Worm (Caenorhabditis elegans) whole organism, young adult: ENCODE measurements around the gene idhb-1.

Experiments
- B0019.2 ChIP-seq: fragments of 200-800 bp; sonication (Bioruptor generic); conservative IDR thresholded peaks from 2 replicates; pipeline ENCODE4 v1.3.6; 2022; ENCODE audit warnings: missing genetic modification reagents, missing genetic modification characterization, missing compliant biosample characterization
- C06A6.2 ChIP-seq: fragments of 200-800 bp; sonication (Bioruptor generic); conservative IDR thresholded peaks from 2 replicates; pipeline ENCODE4 v1.3.6; 2022; ENCODE audit warnings: missing genetic modification characterization, missing compliant biosample characterization
- D2030.7 ChIP-seq: fragments of 200-800 bp; sonication (Bioruptor generic); IDR thresholded peaks from 2 replicates; pipeline ENCODE4 v1.3.6; 2022; ENCODE audit warnings: missing genetic modification reagents, missing genetic modification characterization, missing compliant biosample characterization
- F23B12.7 ChIP-seq: sonication (generic microtip); optimal IDR thresholded peaks from 2 replicates; lab custom pipeline; 2017; ENCODE audit warnings: missing genetic modification characterization, mild to moderate bottlenecking, missing compliant biosample characterization, antibody characterized with exemption, moderate library complexity; ENCODE audit not compliant: insufficient read depth
- F39B2.1 ChIP-seq: fragments of 200-800 bp; sonication (Bioruptor generic); IDR thresholded peaks from 2 replicates; pipeline ENCODE4 v1.3.6; 2022; ENCODE audit warnings: missing genetic modification reagents, missing genetic modification characterization, missing compliant biosample characterization
- F57A8.1 ChIP-seq: fragments of 200-800 bp; sonication (Bioruptor generic); optimal IDR thresholded peaks from 2 replicates; lab custom pipeline; 2018; ENCODE audit warnings: mild to moderate bottlenecking, missing genetic modification characterization, moderate library complexity, missing compliant biosample characterization
- F57C9.4 ChIP-seq: sonication (generic microtip); optimal IDR thresholded peaks from 2 replicates; lab custom pipeline; 2017; ENCODE audit warnings: mild to moderate bottlenecking, missing genetic modification characterization, missing compliant biosample characterization
- K12H6.12 ChIP-seq: fragments of 200-800 bp; sonication (Bioruptor generic); optimal IDR thresholded peaks from 2 replicates; lab custom pipeline; 2018; ENCODE audit warnings: mild to moderate bottlenecking, missing genetic modification characterization, missing compliant biosample characterization
- T07F8.4 ChIP-seq: sonication (generic microtip); optimal IDR thresholded peaks from 2 replicates; lab custom pipeline; 2016; ENCODE audit warnings: mild to moderate bottlenecking, missing genetic modification characterization, moderate library complexity, missing compliant biosample characterization
- Y53G8AR.9 ChIP-seq: fragments of 200-800 bp; sonication (Bioruptor generic); conservative IDR thresholded peaks from 2 replicates; pipeline ENCODE4 v1.3.6; 2022; ENCODE audit warnings: missing genetic modification reagents, missing genetic modification characterization, missing compliant biosample characterization
- akir-1 ChIP-seq: fragments of 200-800 bp; sonication (Bioruptor generic); optimal IDR thresholded peaks from 2 replicates; lab custom pipeline; 2018; ENCODE audit warnings: mild to moderate bottlenecking, missing genetic modification characterization, moderate library complexity, missing compliant biosample characterization
- bed-1 ChIP-seq: fragments of 200-800 bp; sonication (Bioruptor generic); IDR thresholded peaks from 2 replicates; pipeline ENCODE4 v1.3.6; 2022; ENCODE audit warnings: missing genetic modification reagents, missing genetic modification characterization, missing compliant biosample characterization
- bed-2 ChIP-seq: fragments of 200-800 bp; sonication (Bioruptor generic); IDR thresholded peaks from 2 replicates; pipeline ENCODE4 v1.3.6; 2022; ENCODE audit warnings: missing genetic modification reagents, missing genetic modification characterization, missing compliant biosample characterization
- ceh-27 ChIP-seq: fragments of 200-800 bp; sonication (Bioruptor generic); optimal IDR thresholded peaks from 2 replicates; lab custom pipeline; 2018; ENCODE audit warnings: mild to moderate bottlenecking, missing genetic modification characterization, moderate library complexity, missing compliant biosample characterization
- ceh-40 ChIP-seq: fragments of 200-800 bp; sonication (Bioruptor generic); IDR thresholded peaks from 2 replicates; pipeline ENCODE4 v1.3.6; 2022; ENCODE audit warnings: missing genetic modification characterization, missing compliant biosample characterization
- ceh-91 ChIP-seq: fragments of 200-800 bp; sonication (Bioruptor generic); IDR thresholded peaks from 2 replicates; pipeline ENCODE4 v1.3.6; 2022; ENCODE audit warnings: missing genetic modification reagents, missing genetic modification characterization, missing compliant biosample characterization
- dpl-1 ChIP-seq: fragments of 150-350 bp; optimal IDR thresholded peaks from 2 replicates; lab custom pipeline; 2014; ENCODE audit warnings: missing biosample characterization, missing genetic modification reagents, missing genetic modification characterization
- efl-1 ChIP-seq: fragments of 150-350 bp; optimal IDR thresholded peaks from 2 replicates; lab custom pipeline; 2014; ENCODE audit warnings: missing biosample characterization, missing genetic modification reagents, missing genetic modification characterization
- egl-18 ChIP-seq: fragments of 200-800 bp; sonication (Bioruptor generic); IDR thresholded peaks from 2 replicates; pipeline ENCODE4 v1.3.6; 2022; ENCODE audit warnings: missing genetic modification reagents, missing genetic modification characterization, missing compliant biosample characterization
- egl-44 ChIP-seq: fragments of 200-800 bp; sonication (Bioruptor generic); IDR thresholded peaks from 2 replicates; pipeline ENCODE4 v1.3.6; 2022; ENCODE audit warnings: missing genetic modification reagents, missing genetic modification characterization, missing compliant biosample characterization
- hlh-26 ChIP-seq: fragments of 200-800 bp; sonication (Bioruptor generic); conservative IDR thresholded peaks from 2 replicates; pipeline ENCODE4 v1.3.6; 2022; ENCODE audit warnings: missing genetic modification reagents, missing genetic modification characterization, missing compliant biosample characterization
- hmg-1.2 ChIP-seq: fragments of 200-800 bp; sonication (Bioruptor generic); IDR thresholded peaks from 2 replicates; pipeline ENCODE4 v1.3.6; 2022; ENCODE audit warnings: missing genetic modification reagents, missing genetic modification characterization, missing compliant biosample characterization
- let-607 ChIP-seq, 2 experiments: fragments of 200-800 bp in 1 of 2; sonication (Bioruptor generic) in 1 of 2; sonication (generic microtip) in 1 of 2; optimal IDR thresholded peaks; 2 replicates each; lab custom pipeline; 2016 to 2018; ENCODE audit warnings: mild to moderate bottlenecking in 2 of 2, missing compliant biosample characterization in 2 of 2, missing genetic modification characterization in 2 of 2, moderate library complexity in 2 of 2, missing genotype in 1 of 2
- madf-6 ChIP-seq: fragments of 200-800 bp; sonication (Bioruptor generic); IDR thresholded peaks from 2 replicates; pipeline ENCODE4 v1.3.6; 2022; ENCODE audit warnings: missing genetic modification reagents, missing genetic modification characterization, missing compliant biosample characterization
- nfyb-1 ChIP-seq: fragments of 200-800 bp; sonication (Bioruptor generic); IDR thresholded peaks from 2 replicates; pipeline ENCODE4 v1.3.6; 2022; ENCODE audit warnings: missing genetic modification reagents, missing genetic modification characterization, missing compliant biosample characterization
- pbrm-1 ChIP-seq: fragments of 200-800 bp; sonication (Bioruptor generic); IDR thresholded peaks from 2 replicates; pipeline ENCODE4 v1.3.6; 2022; ENCODE audit warnings: missing genetic modification reagents, missing genetic modification characterization, missing compliant biosample characterization
- rec-8 ChIP-seq, 2 experiments: sonication (generic microtip); optimal IDR thresholded peaks; 2 replicates each; lab custom pipeline; 2016; ENCODE audit warnings: mild to moderate bottlenecking in 2 of 2, missing genetic modification characterization in 2 of 2, missing genetic modification reagents in 2 of 2, missing genotype in 2 of 2, missing biosample characterization in 1 of 2, missing compliant biosample characterization in 1 of 2, moderate library complexity in 1 of 2
- repo-1 ChIP-seq: sonication (generic microtip); optimal IDR thresholded peaks from 2 replicates; lab custom pipeline; 2017; ENCODE audit warnings: mild to moderate bottlenecking, missing genetic modification characterization, missing compliant biosample characterization
- rpc-1 ChIP-seq, 2 experiments: fragments of 150-350 bp in 1 of 2; sonication (generic microtip) in 1 of 2; optimal IDR thresholded peaks; 2 replicates each; lab custom pipeline; 2014 to 2018; ENCODE audit warnings: missing biosample characterization in 1 of 2, missing genetic modification characterization in 1 of 2, missing genetic modification reagents in 1 of 2, missing genotype in 1 of 2
- snpc-1.3 ChIP-seq: sonication (generic microtip); optimal IDR thresholded peaks from 2 replicates; lab custom pipeline; 2017; ENCODE audit warnings: missing genetic modification characterization, mild to moderate bottlenecking, missing compliant biosample characterization, antibody characterized with exemption, moderate library complexity, missing genotype, missing genetic modification reagents; ENCODE audit not compliant: insufficient read depth
- snpc-4 ChIP-seq, 5 experiments: fragments of 150-350 bp in 1 of 5; sonication (generic microtip) in 4 of 5; optimal IDR thresholded peaks; 2 replicates each; lab custom pipeline; 2014 to 2018; ENCODE audit warnings: missing genetic modification characterization in 5 of 5, missing biosample characterization in 3 of 5, antibody characterized with exemption in 2 of 5, mild to moderate bottlenecking in 2 of 5, missing compliant biosample characterization in 2 of 5, missing genotype in 2 of 5, moderate library complexity in 2 of 5, missing genetic modification reagents in 1 of 5
- sptf-2 ChIP-seq: fragments of 200-800 bp; sonication (Bioruptor generic); optimal IDR thresholded peaks from 2 replicates; lab custom pipeline; 2018; ENCODE audit warnings: mild to moderate bottlenecking, missing genetic modification characterization, missing compliant biosample characterization
- tbp1 ChIP-seq: fragments of 200-800 bp; sonication (Bioruptor generic); optimal IDR thresholded peaks from 2 replicates; lab custom pipeline; 2018; ENCODE audit warnings: mild to moderate bottlenecking, missing genetic modification characterization, missing compliant biosample characterization
- unc-130 ChIP-seq: sonication (generic microtip); optimal IDR thresholded peaks from 2 replicates; lab custom pipeline; 2016; ENCODE audit warnings: missing genetic modification reagents, missing genetic modification characterization, missing compliant biosample characterization
- ztf-25 ChIP-seq: fragments of 200-800 bp; sonication (Bioruptor generic); IDR thresholded peaks from 2 replicates; pipeline ENCODE4 v1.3.6; 2022; ENCODE audit warnings: missing genetic modification reagents, missing genetic modification characterization, missing compliant biosample characterization
- ztf-26 ChIP-seq: sonication (generic microtip); optimal IDR thresholded peaks from 2 replicates; lab custom pipeline; 2017; ENCODE audit warnings: missing genetic modification characterization, missing compliant biosample characterization
- ztf-28 ChIP-seq: fragments of 200-800 bp; sonication (Bioruptor generic); IDR thresholded peaks from 2 replicates; pipeline ENCODE4 v1.3.6; 2022; ENCODE audit warnings: missing genetic modification reagents, missing genetic modification characterization, missing compliant biosample characterization
- ztf-3 ChIP-seq: fragments of 200-800 bp; sonication (Bioruptor generic); optimal IDR thresholded peaks from 2 replicates; lab custom pipeline; 2018; ENCODE audit warnings: mild to moderate bottlenecking, missing genetic modification characterization, missing compliant biosample characterization
- ztf-6 ChIP-seq: fragments of 200-800 bp; sonication (Bioruptor generic); IDR thresholded peaks from 2 replicates; pipeline ENCODE4 v1.3.6; 2022; ENCODE audit warnings: missing genetic modification reagents, missing genetic modification characterization, missing compliant biosample characterization

Gene idhb-1

DNA sequence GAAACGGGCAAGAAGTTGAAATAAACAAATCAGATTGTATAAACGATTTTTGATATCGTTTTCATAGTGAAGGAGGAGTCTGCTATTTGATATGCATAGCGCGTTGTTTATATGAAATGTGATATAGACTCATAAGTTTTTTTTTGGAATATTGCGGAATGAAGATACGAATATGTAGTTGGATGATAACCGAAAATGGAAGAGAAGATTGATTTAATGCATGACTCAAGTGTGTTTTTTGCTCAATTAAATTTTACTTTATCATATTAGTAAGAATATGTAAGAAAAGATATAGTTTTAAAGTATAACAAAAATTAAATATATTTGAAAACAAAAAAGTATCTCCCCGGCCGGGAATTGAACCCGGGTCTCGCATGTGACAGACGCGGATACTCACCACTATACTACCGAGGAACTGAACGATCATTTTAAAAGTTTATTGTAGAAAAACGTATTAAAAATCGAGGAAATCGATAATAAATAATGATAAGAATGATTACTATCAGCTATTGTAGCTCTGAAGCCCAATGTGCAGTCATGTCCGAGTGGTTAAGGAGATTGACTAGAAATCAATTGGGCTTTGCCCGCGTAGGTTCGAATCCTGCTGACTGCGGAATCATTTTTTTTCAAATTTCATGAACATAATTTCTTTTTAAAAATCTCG is 12.0 kb downstream of the idhb-1 start, which contains the start of gene lgc-25 (continued):
- TF ChIP-seq repo-1 (tag; lab: Kevin White, UChicago), result peak; percentile 71
- TF ChIP-seq snpc-4 (GFP tag; optimal IDR thresholded peaks at IDR 0.05; lab: Kevin White, UChicago), result peak; percentile 73
- TF ChIP-seq snpc-4 (tag; optimal IDR thresholded peaks at IDR 0.05; lab: Kevin White, UChicago), result peak in 3 of 4 experiments; percentile 73 to 77 (median 74)
- TF ChIP-seq hlh-26, result no peak

DNA sequence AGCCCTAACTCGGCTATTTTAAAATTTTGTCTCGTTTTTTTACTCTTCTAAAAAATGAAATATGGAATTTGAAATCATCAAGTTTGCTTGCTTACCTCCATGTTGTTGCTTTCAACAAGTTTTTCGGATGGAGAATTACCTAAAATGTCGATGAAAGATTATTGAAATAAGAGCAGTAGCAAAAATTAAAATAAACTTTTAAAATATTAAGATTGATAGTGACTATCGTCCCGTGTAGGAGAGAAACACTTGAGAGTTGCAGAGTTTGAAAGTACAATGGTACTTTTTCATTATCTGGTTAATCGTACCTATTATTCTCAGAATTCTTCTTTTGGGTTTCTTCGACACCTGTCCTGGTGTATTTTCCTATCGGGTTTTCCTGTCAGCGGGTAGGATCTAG is 16.9 kb downstream of the idhb-1 start, which contains the start of gene ceh-90:
Gene ceh-90 (minus strand): TSS at position 101 of the 400 bp plus-strand sequence.
- no peak for TF ChIP-seq ceh-91
- no peak for TF ChIP-seq ztf-26
- TF ChIP-seq F57A8.1, result no peak
- no peak for TF ChIP-seq ztf-3 (GFP tag; lab: Kevin White, UChicago)

DNA sequence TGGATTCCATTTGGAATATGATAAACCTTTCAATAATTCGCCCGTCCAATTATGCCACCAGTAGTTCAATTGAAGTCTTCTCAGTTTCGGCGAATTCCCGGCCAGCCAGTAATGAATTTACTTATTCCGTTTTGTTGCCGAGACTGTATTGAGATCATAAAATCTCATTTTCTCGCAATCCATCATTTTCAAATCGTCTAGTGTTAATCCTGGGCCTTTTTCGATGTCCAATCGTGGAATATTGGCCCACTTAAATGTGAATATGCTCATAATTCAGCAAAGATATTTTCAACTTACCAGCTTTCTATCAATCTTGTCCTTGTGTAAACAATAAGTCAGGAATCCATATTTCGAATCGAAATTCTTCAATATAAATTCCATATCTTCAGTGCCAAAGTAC is 21.2 kb downstream of the idhb-1 start:
- no peak for TF ChIP-seq snpc-1.3
- no peak for TF ChIP-seq bed-1
- TF ChIP-seq ztf-6 (GFP tag; lab: Robert Waterston, UW), result no peak
- TF ChIP-seq efl-1, result no peak

- TF ChIP-seq dpl-1 (GFP tag; lab: Kevin White, UChicago) (no peak), ztf-25 (GFP tag; lab: Robert Waterston, UW) (no peak), ceh-27 (GFP tag; lab: Kevin White, UChicago) (no peak)
These were observed 26.5 kb downstream of the idhb-1 start, which contains the start of gene akt-2 for ce11 chrX:14147400-14147799. akt-2 (plus strand) TSS chrX:14147700.

ce11 chrX:14146740-14147140 is 27.1 kb downstream of the idhb-1 start:
- TF ChIP-seq D2030.7 (GFP tag; lab: Robert Waterston, UW) (no peak), unc-130 (no peak), T07F8.4 (tag; lab: Kevin White, UChicago) (no peak), F23B12.7 (tag; lab: Kevin White, UChicago) (peak; percentile 69), tbp1 (GFP tag; lab: Kevin White, UChicago) (peak; percentile 52), egl-44 (no peak), K12H6.12 (tag; lab: Kevin White, UChicago) (peak; percentile 84), rpc-1 (optimal IDR thresholded peaks at IDR 0.05; lab: Kevin White, UChicago) (no peak), rpc-1 (tag; optimal IDR thresholded peaks at IDR 0.05; lab: Kevin White, UChicago) (no peak), pbrm-1 (GFP tag; lab: Robert Waterston, UW) (0 out of 2 replicates have a peak, but pooled peaks have one; percentile 51), let-607 (tag; optimal IDR thresholded peaks at IDR 0.05; lab: Kevin White, UChicago) (no peak), madf-6 (GFP tag; lab: Robert Waterston, UW) (no peak), sptf-2 (GFP tag; lab: Kevin White, UChicago) (no peak), egl-18 (GFP tag; lab: Robert Waterston, UW) (no peak), F39B2.1 (GFP tag; lab: Robert Waterston, UW) (no peak), nfyb-1 (GFP tag; lab: Robert Waterston, UW) (no peak), akir-1 (GFP tag; lab: Kevin White, UChicago) (no peak), ceh-40 (no peak), ceh-91 (no peak), bed-2 (no peak), F57C9.4 (tag; lab: Kevin White, UChicago) (no peak), snpc-4 (GFP tag; optimal IDR thresholded peaks at IDR 0.05; lab: Kevin White, UChicago) (peak; percentile 10), snpc-4 (tag; optimal IDR thresholded peaks at IDR 0.05; lab: Kevin White, UChicago) (peak in 2 of 4 experiments; percentile 26 to 52), efl-1 (no peak), C06A6.2 (GFP tag; lab: Robert Waterston, UW) (no peak; the same call in 1 of the 2 replicates), B0019.2 (GFP tag; lab: Robert Waterston, UW) (no peak), hmg-1.2 (GFP tag; lab: Robert Waterston, UW) (peak; percentile 67; the same call in 1 of the 2 replicates), Y53G8AR.9 (GFP tag; lab: Robert Waterston, UW) (no peak), rec-8 (tag; optimal IDR thresholded peaks at IDR 0.05; lab: Kevin White, UChicago) (no peak), ztf-28 (GFP tag; lab: Robert Waterston, UW) (no peak)
